Fruit fly (Drosophila melanogaster): Measurements from ENCODE around the gene CG14658.

- TF ChIP-seq CTCF (optimal IDR thresholded peaks at IDR 0.05) (no peak), CG8478 (optimal IDR thresholded peaks at IDR 0.05) (no peak)
These were observed 49.6 kb downstream of the CG14658 start for dm6 chr3R:4780721-4781120.
